Fruit fly (Drosophila melanogaster): ENCODE data around the gene Pdp1.
A peak's percentile ranks its signal among the peaks of the same experiment; 100 is the strongest.

The Pdp1 gene

dm6 chr3L:7874507-7874906 lies 7.3 kb upstream of the Pdp1 start:
- TF ChIP-seq CrebB (tag; optimal IDR thresholded peaks at IDR 0.05): no peak
- no peak for TF ChIP-seq ftz-f1 (GFP tag; optimal IDR thresholded peaks at IDR 0.05)
- TF ChIP-seq Abd-B (GFP tag; optimal IDR thresholded peaks at IDR 0.05): no peak
- TF ChIP-seq CG4360 (GFP tag; IDR thresholded peaks at IDR 0.05): no peak
- TF ChIP-seq eve (GFP tag; optimal IDR thresholded peaks at IDR 0.05): no peak
- TF ChIP-seq HLH3B (GFP tag; IDR thresholded peaks at IDR 0.05): no peak
- no peak for TF ChIP-seq fru (optimal IDR thresholded peaks at IDR 0.05)
- peak; percentile 95 for TF ChIP-seq CG8281 (tag; optimal IDR thresholded peaks at IDR 0.05)
- peak; percentile 15 for TF ChIP-seq sens (GFP tag)
- no peak for TF ChIP-seq hbn (GFP tag; IDR thresholded peaks at IDR 0.05; ENCODE audit: partially characterized antibody)

- TF ChIP-seq crp (GFP tag; optimal IDR thresholded peaks at IDR 0.05) (no peak), jumu (GFP tag; optimal IDR thresholded peaks at IDR 0.05) (no peak), D (optimal IDR thresholded peaks at IDR 0.05) (no peak), D (GFP tag; optimal IDR thresholded peaks at IDR 0.05) (no peak), gce (GFP tag; IDR thresholded peaks at IDR 0.05) (no peak), eyg (GFP tag; optimal IDR thresholded peaks at IDR 0.05) (no peak), CG9437 (GFP tag; optimal IDR thresholded peaks at IDR 0.05) (no peak), maf-S (GFP tag; optimal IDR thresholded peaks at IDR 0.05) (no peak), Ets65A (GFP tag) (peak; percentile 87), CG9727 (GFP tag; optimal IDR thresholded peaks at IDR 0.05) (no peak), CG1647 (GFP tag; optimal IDR thresholded peaks at IDR 0.05) (no peak), CG4360 (GFP tag; IDR thresholded peaks at IDR 0.05) (0 out of 2 replicates have a peak, but pooled peaks have one; percentile 48), CG2120 (GFP tag; optimal IDR thresholded peaks at IDR 0.05) (no peak), org-1 (GFP tag; optimal IDR thresholded peaks at IDR 0.05) (no peak), CG13123 (GFP tag; optimal IDR thresholded peaks at IDR 0.05) (no peak), NK7.1 (GFP tag; optimal IDR thresholded peaks at IDR 0.05) (no peak), Fer3 (tag; optimal IDR thresholded peaks at IDR 0.05) (no peak), sima (GFP tag; optimal IDR thresholded peaks at IDR 0.05) (no peak), crol (GFP tag; IDR thresholded peaks at IDR 0.05) (peak; percentile 71), CG10959 (GFP tag; IDR thresholded peaks at IDR 0.05) (no peak), CG42726 (GFP tag; IDR thresholded peaks at IDR 0.05; ENCODE audit: partially characterized antibody) (peak; percentile 17; the same call in 1 of the 2 replicates), CG7357 (GFP tag; IDR thresholded peaks at IDR 0.05) (no peak), D19A (tag; optimal IDR thresholded peaks at IDR 0.05) (no peak), mam (GFP tag; optimal IDR thresholded peaks at IDR 0.05) (no peak), Optix (GFP tag; IDR thresholded peaks at IDR 0.05) (0 out of 3 replicates have a peak, but pooled peaks have one; percentile 29), trem (tag; optimal IDR thresholded peaks at IDR 0.05) (no peak), rib (GFP tag; IDR thresholded peaks at IDR 0.05) (no peak), CG6175 (GFP tag; IDR thresholded peaks at IDR 0.05) (no peak), Dip2 (GFP tag; IDR thresholded peaks at IDR 0.05) (no peak), shn (GFP tag; optimal IDR thresholded peaks at IDR 0.05) (no peak), Six4 (GFP tag; optimal IDR thresholded peaks at IDR 0.05) (no peak), ap (GFP tag; IDR thresholded peaks at IDR 0.05) (no peak), CG11723 (GFP tag; optimal IDR thresholded peaks at IDR 0.05) (no peak), CG9609 (GFP tag; optimal IDR thresholded peaks at IDR 0.05) (no peak), sna (GFP tag; IDR thresholded peaks at IDR 0.05; ENCODE audit: partially characterized antibody) (no peak), ranshi (GFP tag; IDR thresholded peaks at IDR 0.05) (no peak), CG1602 (GFP tag; optimal IDR thresholded peaks at IDR 0.05) (no peak), MTF-1 (GFP tag; optimal IDR thresholded peaks at IDR 0.05; ENCODE audit: borderline replicate concordance) (no peak), Rfx (GFP tag; IDR thresholded peaks at IDR 0.05) (no peak), Hmx (GFP tag; optimal IDR thresholded peaks at IDR 0.05) (no peak), GATAe (GFP tag; conservative IDR thresholded peaks at IDR 0.05) (no peak), Taf1 (GFP tag; IDR thresholded peaks at IDR 0.05) (no peak), amos (GFP tag; IDR thresholded peaks at IDR 0.05; ENCODE audit: partially characterized antibody) (no peak), CoRest (tag; optimal IDR thresholded peaks at IDR 0.05) (no peak)
Observed at dm6 chr3L:7870388-7870740, 3.2 kb upstream of the Pdp1 start.
